Fruit fly (Drosophila melanogaster): ENCODE measurements around the gene EMC2A.

DNA sequence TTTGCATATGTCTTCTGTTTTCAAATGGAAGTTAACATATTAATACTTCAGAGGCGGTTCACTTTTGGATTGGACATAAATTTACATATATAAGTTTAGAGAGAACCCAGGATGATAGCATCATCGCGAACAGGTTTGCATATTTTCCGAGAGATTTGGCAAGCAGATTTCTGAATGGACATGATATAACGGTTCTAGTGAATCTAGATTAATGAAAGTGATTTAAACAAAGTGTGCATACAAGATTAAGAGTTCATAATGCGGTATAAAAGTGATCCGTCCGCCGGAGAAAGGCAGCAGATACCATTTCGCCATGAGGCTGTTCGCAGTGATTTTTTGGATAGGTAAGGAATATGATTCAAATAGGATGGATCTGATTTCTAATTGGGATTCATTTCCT lies 32.5 kb upstream of the EMC2A start, which contains the start of gene CG5225:
- no peak for TF ChIP-seq CG16779 (tag; optimal IDR thresholded peaks at IDR 0.05)
- TF ChIP-seq acj6 (GFP tag; optimal IDR thresholded peaks at IDR 0.05) = no peak
- TF ChIP-seq CG31627 (GFP tag; optimal IDR thresholded peaks at IDR 0.05) = no peak
- TF ChIP-seq CG6276 (GFP tag; optimal IDR thresholded peaks at IDR 0.05) = no peak
- TF ChIP-seq svp (GFP tag) = no peak
- TF ChIP-seq spab (GFP tag; optimal IDR thresholded peaks at IDR 0.05) = no peak

All from whole organism, prepupa.